Worm (Caenorhabditis elegans) whole organism, L4/young adult: ENCODE results near the gene mvb-12.

Source experiments
- W03F9.2 ChIP-seq: fragments of 150-350 bp; optimal IDR thresholded peaks from 2 replicates; lab custom pipeline; 2014; ENCODE audit warnings: missing biosample characterization, missing genetic modification characterization
- him-1 ChIP-seq: sonication (generic microtip); optimal IDR thresholded peaks from 2 replicates; lab custom pipeline; 2016; ENCODE audit warnings: missing genotype, missing genetic modification reagents, missing genetic modification characterization, missing compliant biosample characterization

DNA sequence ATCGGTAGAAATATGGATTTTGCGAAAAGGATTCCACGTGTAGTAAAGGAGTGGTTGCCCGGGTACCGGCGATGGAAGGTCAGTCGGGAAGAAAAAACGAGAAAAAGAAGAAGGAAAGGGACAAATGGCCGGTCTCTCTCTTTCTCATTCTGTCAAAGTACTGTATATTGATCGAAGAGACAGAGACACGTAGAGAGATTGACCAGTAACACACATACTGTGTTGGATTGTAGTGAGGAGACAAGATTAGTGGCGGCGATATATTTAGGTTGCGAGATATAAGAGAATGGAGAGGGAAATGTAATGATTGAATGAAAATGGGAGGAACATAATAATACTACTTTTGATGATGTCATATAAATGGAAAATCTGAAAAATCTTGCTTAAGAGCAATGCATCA is 5.7 kb downstream of the mvb-12 start:
- no peak for TF ChIP-seq him-1 (tag; lab: Kevin White, UChicago)
- no peak for TF ChIP-seq W03F9.2
